Fruit fly (Drosophila melanogaster): ENCODE measurements around the gene CG16890.
A peak's percentile ranks its signal among the peaks of the same experiment; 100 is the strongest.

CG16890 gene

dm6 chr2L:13780109-13780947 lies 3.8 kb downstream of the CG16890 start, which contains the start of the genes CG9008 and p38b (continued):
- TF ChIP-seq lov (optimal IDR thresholded peaks at IDR 0.05) (no peak), lov (GFP tag; IDR thresholded peaks at IDR 0.05) (no peak), wdn (GFP tag; IDR thresholded peaks at IDR 0.05) (0 out of 2 replicates have a peak, but pooled peaks have one; percentile 13), yki (optimal IDR thresholded peaks at IDR 0.05) (no peak), twi (tag; optimal IDR thresholded peaks at IDR 0.05) (peak; percentile 68), Ravus (GFP tag; IDR thresholded peaks at IDR 0.05) (no peak), Hsf (GFP tag; optimal IDR thresholded peaks at IDR 0.05) (peak; percentile 47), ci (GFP tag; IDR thresholded peaks at IDR 0.05) (peak; percentile 4; the same call in 1 of the 3 replicates), lmd (GFP tag; IDR thresholded peaks at IDR 0.05) (peak; percentile 72), CG11456 (GFP tag; IDR thresholded peaks at IDR 0.05) (peak; percentile 55; the same call in 2 of the 3 replicates), Aef1 (GFP tag; IDR thresholded peaks at IDR 0.05) (peak; percentile 63; the same call in 2 of the 3 replicates), Dip3 (GFP tag; optimal IDR thresholded peaks at IDR 0.05) (peak; percentile 7), CG34422 (GFP tag; IDR thresholded peaks at IDR 0.05) (peak; percentile 20; the same call in 2 of the 3 replicates), Dp (GFP tag; optimal IDR thresholded peaks at IDR 0.05) (no peak), Dek (tag; optimal IDR thresholded peaks at IDR 0.05) (peak; percentile 87), HmgZ (tag; optimal IDR thresholded peaks at IDR 0.05) (peak; percentile 44), kah (GFP tag; optimal IDR thresholded peaks at IDR 0.05) (peak; percentile 59), CG6654 (GFP tag; optimal IDR thresholded peaks at IDR 0.05) (peak; percentile 64), CG4854 (GFP tag; optimal IDR thresholded peaks at IDR 0.05) (peak; percentile 35), slou (GFP tag; optimal IDR thresholded peaks at IDR 0.05) (peak; percentile 66), sna (GFP tag; IDR thresholded peaks at IDR 0.05; ENCODE audit: partially characterized antibody) (no peak), Camta (GFP tag; optimal IDR thresholded peaks at IDR 0.05) (no peak), CTCF (GFP tag; optimal IDR thresholded peaks at IDR 0.05) (no peak), Xrp1 (GFP tag; IDR thresholded peaks at IDR 0.05) (peak; percentile 56; the same call in 1 of the 2 replicates), Sin3A (optimal IDR thresholded peaks at IDR 0.05) (peak; percentile 44), Trl (optimal IDR thresholded peaks at IDR 0.05) (no peak), Trl (GFP tag; optimal IDR thresholded peaks at IDR 0.05) (no peak), CG1832 (GFP tag; optimal IDR thresholded peaks at IDR 0.05) (no peak), Six4 (GFP tag; optimal IDR thresholded peaks at IDR 0.05) (peak; percentile 71), CG3726 (GFP tag; IDR thresholded peaks at IDR 0.05) (no peak), Awh (GFP tag; IDR thresholded peaks at IDR 0.05) (0 out of 2 replicates have a peak, but pooled peaks have one; percentile 38), amos (GFP tag; IDR thresholded peaks at IDR 0.05; ENCODE audit: partially characterized antibody) (peak; percentile 52; the same call in 1 of the 2 replicates), knrl (GFP tag; IDR thresholded peaks at IDR 0.05; ENCODE audit: partially characterized antibody) (no peak), esg (GFP tag; conservative IDR thresholded peaks at IDR 0.05) (peak; percentile 57; the same call in 1 of the 2 replicates), CG16813 (GFP tag; IDR thresholded peaks at IDR 0.05; ENCODE audit: partially characterized antibody) (peak; percentile 25; the same call in 1 of the 3 replicates), HLH4C (GFP tag; IDR thresholded peaks at IDR 0.05; ENCODE audit: partially characterized antibody) (peak; percentile 60), bab2 (GFP tag; optimal IDR thresholded peaks at IDR 0.05) (peak; percentile 46), CG6813 (GFP tag; optimal IDR thresholded peaks at IDR 0.05) (peak; percentile 41), CG7963 (GFP tag; IDR thresholded peaks at IDR 0.05; ENCODE audit: partially characterized antibody) (no peak), CG13775 (GFP tag; optimal IDR thresholded peaks at IDR 0.05) (peak; percentile 78), Dll (GFP tag; IDR thresholded peaks at IDR 0.05; ENCODE audit: partially characterized antibody) (peak; percentile 53), D (optimal IDR thresholded peaks at IDR 0.05) (no peak), D (GFP tag; optimal IDR thresholded peaks at IDR 0.05) (peak; percentile 74), CG13287 (GFP tag; IDR thresholded peaks at IDR 0.05; ENCODE audit: partially characterized antibody) (peak; percentile 43), CG9437 (GFP tag; optimal IDR thresholded peaks at IDR 0.05) (peak; percentile 90), CG3065 (GFP tag; optimal IDR thresholded peaks at IDR 0.05) (peak; percentile 27), CG8281 (tag; optimal IDR thresholded peaks at IDR 0.05) (peak; percentile 54), Ada2b (GFP tag; IDR thresholded peaks at IDR 0.05) (peak; percentile 32; the same call in 1 of the 2 replicates), CG9817 (tag; optimal IDR thresholded peaks at IDR 0.05) (peak; percentile 71), bbx (GFP tag; IDR thresholded peaks at IDR 0.05; ENCODE audit: partially characterized antibody) (peak; percentile 42)
